Fruit fly (Drosophila melanogaster): ENCODE data around the gene Oatp33Ea.

The Oatp33Ea gene

dm6 chr2L:12421793-12422691, 23.7 kb downstream of the Oatp33Ea start (continued):
- TF ChIP-seq CG7372 (GFP tag; IDR thresholded peaks at IDR 0.05) (no peak), br (optimal IDR thresholded peaks at IDR 0.05) (no peak), nmo (GFP tag; optimal IDR thresholded peaks at IDR 0.05) (no peak), CG11247 (GFP tag; IDR thresholded peaks at IDR 0.05) (no peak), h (optimal IDR thresholded peaks at IDR 0.05) (no peak), fd64A (GFP tag; optimal IDR thresholded peaks at IDR 0.05) (no peak), CG10654 (GFP tag; optimal IDR thresholded peaks at IDR 0.05) (no peak), CG14860 (GFP tag; IDR thresholded peaks at IDR 0.05; ENCODE audit: partially characterized antibody) (no peak), da (GFP tag; optimal IDR thresholded peaks at IDR 0.05) (no peak), row (GFP tag; IDR thresholded peaks at IDR 0.05) (peak; percentile 66), Drgx (GFP tag; IDR thresholded peaks at IDR 0.05) (peak; percentile 31; the same call in 1 of the 2 replicates), CG5180 (GFP tag; optimal IDR thresholded peaks at IDR 0.05) (no peak), CG6272 (GFP tag; IDR thresholded peaks at IDR 0.05) (no peak), CG8359 (GFP tag; optimal IDR thresholded peaks at IDR 0.05; ENCODE audit: borderline replicate concordance) (no peak), CG2889 (GFP tag; IDR thresholded peaks at IDR 0.05) (no peak), CG17385 (GFP tag; optimal IDR thresholded peaks at IDR 0.05) (no peak), NC2β (GFP tag; optimal IDR thresholded peaks at IDR 0.05) (no peak), chn (GFP tag; optimal IDR thresholded peaks at IDR 0.05) (no peak), CG10147 (GFP tag; optimal IDR thresholded peaks at IDR 0.05) (no peak), CG4424 (GFP tag; optimal IDR thresholded peaks at IDR 0.05) (no peak), fu2 (GFP tag; optimal IDR thresholded peaks at IDR 0.05) (no peak), CG12659 (GFP tag; optimal IDR thresholded peaks at IDR 0.05) (peak; percentile 1), CG18262 (tag; optimal IDR thresholded peaks at IDR 0.05) (peak; percentile 10), CG13287 (GFP tag; IDR thresholded peaks at IDR 0.05; ENCODE audit: partially characterized antibody) (peak; percentile 42), CG7839 (tag; optimal IDR thresholded peaks at IDR 0.05) (peak; percentile 26), sqz (GFP tag; optimal IDR thresholded peaks at IDR 0.05) (no peak), Asciz (GFP tag; optimal IDR thresholded peaks at IDR 0.05) (no peak), bcd (GFP tag; optimal IDR thresholded peaks at IDR 0.05) (peak; percentile 11), lab (GFP tag; optimal IDR thresholded peaks at IDR 0.05) (peak; percentile 36), CG3847 (GFP tag; IDR thresholded peaks at IDR 0.05) (no peak), CG12155 (GFP tag; optimal IDR thresholded peaks at IDR 0.05) (no peak), CG3838 (GFP tag; optimal IDR thresholded peaks at IDR 0.05) (no peak), rib (GFP tag; IDR thresholded peaks at IDR 0.05) (no peak), lilli (GFP tag; optimal IDR thresholded peaks at IDR 0.05) (peak; percentile 15), gsb-n (tag; optimal IDR thresholded peaks at IDR 0.05) (no peak), ken (GFP tag; IDR thresholded peaks at IDR 0.05) (peak; percentile 15; the same call in 1 of the 3 replicates), unc-4 (GFP tag; IDR thresholded peaks at IDR 0.05; ENCODE audit: partially characterized antibody) (no peak), pb (GFP tag; optimal IDR thresholded peaks at IDR 0.05) (no peak), CG10959 (GFP tag; IDR thresholded peaks at IDR 0.05) (no peak), Chrac-16 (GFP tag; optimal IDR thresholded peaks at IDR 0.05) (no peak), mam (GFP tag; optimal IDR thresholded peaks at IDR 0.05) (no peak), CG9215 (GFP tag; IDR thresholded peaks at IDR 0.05) (no peak), sisA (GFP tag; IDR thresholded peaks at IDR 0.05) (0 out of 2 replicates have a peak, but pooled peaks have one; percentile 21), Nf-YC (tag; optimal IDR thresholded peaks at IDR 0.05) (peak; percentile 15), CG2678 (tag; optimal IDR thresholded peaks at IDR 0.05) (peak; percentile 35), CG9727 (GFP tag; optimal IDR thresholded peaks at IDR 0.05) (no peak), cwo (GFP tag; optimal IDR thresholded peaks at IDR 0.05) (no peak), CG9876 (GFP tag; optimal IDR thresholded peaks at IDR 0.05) (no peak), gcm2 (GFP tag; optimal IDR thresholded peaks at IDR 0.05) (no peak), Meics (GFP tag; optimal IDR thresholded peaks at IDR 0.05) (peak; percentile 4)
